Worm (Caenorhabditis elegans) whole organism, L3 larva: ENCODE measurements around the gene sups-1.

Experiments
- aly-2 ChIP-seq: fragments of 150-350 bp; optimal IDR thresholded peaks from 2 replicates; lab custom pipeline; 2014; ENCODE audit warnings: missing biosample characterization, missing genetic modification characterization
- elt-3 ChIP-seq, 3 experiments: fragments of 150-350 bp in 1 of 3; sonication (generic microtip) in 2 of 3; optimal IDR thresholded peaks; 2 replicates in 2 of 3; 4 replicates in 1 of 3; lab custom pipeline; 2014 to 2017; ENCODE audit warnings: missing biosample characterization in 3 of 3, missing genetic modification characterization in 3 of 3
- fos-1 ChIP-seq: fragments of 150-350 bp; optimal IDR thresholded peaks from 2 replicates; lab custom pipeline; 2014; ENCODE audit warnings: missing biosample characterization, missing genetic modification characterization
- mml-1 ChIP-seq: fragments of 150-350 bp; sonication (generic microtip); optimal IDR thresholded peaks from 3 replicates; lab custom pipeline; 2014; ENCODE audit warnings: missing biosample characterization, missing genetic modification characterization
- nhr-28 ChIP-seq: fragments of 150-350 bp; optimal IDR thresholded peaks from 2 replicates; lab custom pipeline; 2014; ENCODE audit warnings: missing biosample characterization, missing genetic modification characterization
- nhr-77 ChIP-seq: fragments of 150-350 bp; optimal IDR thresholded peaks from 2 replicates; lab custom pipeline; 2014; ENCODE audit warnings: missing biosample characterization, missing genetic modification characterization
- pqm-1 ChIP-seq: fragments of 150-350 bp; optimal IDR thresholded peaks from 2 replicates; lab custom pipeline; 2017; ENCODE audit warnings: missing biosample characterization, missing genetic modification characterization, inconsistent platforms
- tbx-2 ChIP-seq: sonication (generic microtip); optimal IDR thresholded peaks from 2 replicates; lab custom pipeline; 2016; ENCODE audit warnings: mild to moderate bottlenecking, missing genetic modification characterization, missing compliant biosample characterization
- ztf-4 ChIP-seq: fragments of 150-350 bp; optimal IDR thresholded peaks from 2 replicates; lab custom pipeline; 2014; ENCODE audit warnings: missing biosample characterization, missing genetic modification characterization

ce11 chrX:5983267-5983666 lies 20.7 kb upstream of the sups-1 start:
- no peak for TF ChIP-seq mml-1
- no peak for TF ChIP-seq pqm-1
- TF ChIP-seq ztf-4, result no peak
- no peak for TF ChIP-seq tbx-2 (tag; lab: Kevin White, UChicago)
- TF ChIP-seq nhr-28 (tag; lab: Kevin White, UChicago), result no peak
- no peak for TF ChIP-seq aly-2
- TF ChIP-seq fos-1, result no peak
- TF ChIP-seq elt-3 (tag; optimal IDR thresholded peaks at IDR 0.05; lab: Kevin White, UChicago), result no peak
- no peak for TF ChIP-seq nhr-77 (tag; lab: Kevin White, UChicago)
